Worm (Caenorhabditis elegans): Measurements from ENCODE around the gene srx-85.

ce11 chrV:11548914-11549406, 3.5 kb upstream of the srx-85 start, which contains the start of the genes F38B7.17 and F38B7.3:
- TF ChIP-seq aly-1 (tag; optimal IDR thresholded peaks at IDR 0.05) = no peak
- no peak for TF ChIP-seq scrt-1 (GFP tag; IDR thresholded peaks at IDR 0.05)

All from whole organism, early embryonic.